Worm (Caenorhabditis elegans) whole organism, L1 larva: Measurements from ENCODE around the gene F59E11.6.

Experiments used
- C04F5.9 ChIP-seq: sonication (generic microtip); optimal IDR thresholded peaks from 2 replicates; lab custom pipeline; 2016; ENCODE audit warnings: missing genetic modification characterization, missing compliant biosample characterization
- C16A3.4 ChIP-seq: fragments of 150-350 bp; optimal IDR thresholded peaks from 2 replicates; lab custom pipeline; 2014; ENCODE audit warnings: missing biosample characterization, missing genetic modification characterization
- C34B4.2 ChIP-seq: sonication (generic microtip); optimal IDR thresholded peaks from 2 replicates; lab custom pipeline; 2017; ENCODE audit warnings: mild to moderate bottlenecking, missing genetic modification characterization, missing compliant biosample characterization
- aha-1 ChIP-seq: fragments of 150-350 bp; optimal IDR thresholded peaks from 2 replicates; lab custom pipeline; 2014; ENCODE audit warnings: missing biosample characterization, missing genetic modification characterization
- aly-2 ChIP-seq: fragments of 150-350 bp; optimal IDR thresholded peaks from 2 replicates; lab custom pipeline; 2014; ENCODE audit warnings: missing biosample characterization, missing genetic modification characterization
- ceh-63 ChIP-seq: fragments of 200-800 bp; sonication (Bioruptor generic); optimal IDR thresholded peaks from 2 replicates; lab custom pipeline; 2018; ENCODE audit warnings: mild to moderate bottlenecking, missing genetic modification characterization, missing compliant biosample characterization
- ceh-88 ChIP-seq: fragments of 200-800 bp; sonication (Bioruptor generic); IDR thresholded peaks from 2 replicates; pipeline ENCODE4 v1.3.6; 2022; ENCODE audit warnings: missing genetic modification characterization, missing compliant biosample characterization
- ceh-90 ChIP-seq: sonication (generic microtip); optimal IDR thresholded peaks from 2 replicates; lab custom pipeline; 2016; ENCODE audit warnings: missing genetic modification characterization, missing compliant biosample characterization
- ces-1 ChIP-seq: fragments of 150-350 bp; optimal IDR thresholded peaks from 2 replicates; lab custom pipeline; 2014; ENCODE audit warnings: missing biosample characterization, missing genetic modification reagents, missing genetic modification characterization
- dsc-1 ChIP-seq: sonication (generic microtip); optimal IDR thresholded peaks from 2 replicates; lab custom pipeline; 2016; ENCODE audit warnings: mild to moderate bottlenecking, missing genetic modification characterization, missing compliant biosample characterization
- efl-1 ChIP-seq, 4 experiments: fragments of 150-350 bp; optimal IDR thresholded peaks in 3 of 4; peaks in 1 of 4; 1 replicate in 1 of 4; 2 replicates in 3 of 4; lab custom pipeline; 2014; ENCODE audit warnings: missing biosample characterization in 2 of 4, missing genetic modification characterization in 2 of 4, missing genetic modification reagents in 2 of 4
- egl-13 ChIP-seq: sonication (generic microtip); optimal IDR thresholded peaks from 2 replicates; lab custom pipeline; 2016; ENCODE audit warnings: missing genotype, missing genetic modification reagents, missing genetic modification characterization, missing compliant biosample characterization
- elt-2 ChIP-seq: sonication (generic microtip); optimal IDR thresholded peaks from 2 replicates; lab custom pipeline; 2016; ENCODE audit warnings: missing genetic modification characterization, mild to moderate bottlenecking, inconsistent platforms, missing compliant biosample characterization, missing genetic modification reagents
- ets-5 ChIP-seq: fragments of 200-800 bp; sonication (Bioruptor generic); IDR thresholded peaks from 2 replicates; pipeline ENCODE4 v1.3.6; 2022; ENCODE audit warnings: missing genetic modification characterization, missing compliant biosample characterization
- fkh-10 ChIP-seq: sonication (generic microtip); optimal IDR thresholded peaks from 2 replicates; lab custom pipeline; 2017; ENCODE audit warnings: missing biosample characterization, missing genetic modification reagents, missing genetic modification characterization
- fos-1 ChIP-seq: fragments of 150-350 bp; optimal IDR thresholded peaks from 2 replicates; lab custom pipeline; 2014; ENCODE audit warnings: missing biosample characterization, missing genetic modification characterization
- hlh-17 ChIP-seq: fragments of 200-800 bp; sonication (Bioruptor generic); optimal IDR thresholded peaks from 2 replicates; lab custom pipeline; 2018; ENCODE audit warnings: missing genetic modification characterization, mild to moderate bottlenecking, missing compliant biosample characterization, moderate library complexity, borderline replicate concordance
- lin-14 ChIP-seq: fragments of 200-800 bp; sonication (Bioruptor generic); optimal IDR thresholded peaks from 2 replicates; lab custom pipeline; 2018; ENCODE audit warnings: mild to moderate bottlenecking, missing genetic modification characterization, moderate library complexity, missing compliant biosample characterization
- lin-35 ChIP-seq, 2 experiments: fragments of 150-350 bp; optimal IDR thresholded peaks; 2 replicates each; lab custom pipeline; 2014; ENCODE audit warnings: missing biosample characterization in 2 of 2, missing genetic modification characterization in 2 of 2, missing genetic modification reagents in 2 of 2
- lin-39 ChIP-seq: fragments of 150-350 bp; optimal IDR thresholded peaks from 2 replicates; lab custom pipeline; 2014; ENCODE audit warnings: missing biosample characterization, missing genetic modification reagents, missing genetic modification characterization
- lsy-2 ChIP-seq, 2 experiments: fragments of 150-350 bp; optimal IDR thresholded peaks; 2 replicates each; lab custom pipeline; 2014; ENCODE audit warnings: missing biosample characterization in 2 of 2, missing genetic modification characterization in 2 of 2
- mab-9 ChIP-seq: fragments of 200-800 bp; sonication (Bioruptor generic); IDR thresholded peaks from 2 replicates; pipeline ENCODE4 v1.3.6; 2022; ENCODE audit warnings: missing genetic modification reagents, missing genetic modification characterization, missing compliant biosample characterization
- mep-1 ChIP-seq: fragments of 150-350 bp; optimal IDR thresholded peaks from 2 replicates; lab custom pipeline; 2014; ENCODE audit warnings: missing biosample characterization, missing genetic modification characterization
- nhr-19 ChIP-seq: fragments of 200-800 bp; sonication (Bioruptor generic); conservative IDR thresholded peaks from 2 replicates; pipeline ENCODE4 v1.3.6; 2022; ENCODE audit warnings: missing genetic modification characterization, missing compliant biosample characterization
- nhr-20 ChIP-seq: sonication (generic microtip); optimal IDR thresholded peaks from 2 replicates; lab custom pipeline; 2016; ENCODE audit warnings: mild to moderate bottlenecking, missing genetic modification characterization, missing compliant biosample characterization
- nhr-237 ChIP-seq: fragments of 150-350 bp; optimal IDR thresholded peaks from 2 replicates; lab custom pipeline; 2014; ENCODE audit warnings: missing biosample characterization, missing genetic modification characterization
- nhr-47 ChIP-seq: sonication (generic microtip); optimal IDR thresholded peaks from 2 replicates; lab custom pipeline; 2016; ENCODE audit warnings: mild to moderate bottlenecking, missing genetic modification characterization, moderate library complexity, missing compliant biosample characterization
- nhr-76 ChIP-seq: sonication (generic microtip); optimal IDR thresholded peaks from 2 replicates; lab custom pipeline; 2017; ENCODE audit warnings: missing biosample characterization, missing genetic modification characterization
- nhr-85 ChIP-seq: sonication (generic microtip); peaks from one replicate; lab custom pipeline; 2016; ENCODE audit warnings: missing genetic modification characterization, inconsistent platforms, missing compliant biosample characterization
- nhr-90 ChIP-seq: sonication (generic microtip); optimal IDR thresholded peaks from 2 replicates; lab custom pipeline; 2016; ENCODE audit warnings: mild to moderate bottlenecking, missing genetic modification characterization, missing compliant biosample characterization; ENCODE audit not compliant: poor library complexity
- pax-3 ChIP-seq: fragments of 200-800 bp; sonication (Bioruptor generic); optimal IDR thresholded peaks from 2 replicates; lab custom pipeline; 2018; ENCODE audit warnings: mild to moderate bottlenecking, missing genetic modification characterization, moderate library complexity, missing compliant biosample characterization
- pqm-1 ChIP-seq: sonication (generic microtip); optimal IDR thresholded peaks from 3 replicates; lab custom pipeline; 2017; ENCODE audit warnings: missing biosample characterization, missing genetic modification characterization
- rnt-1 ChIP-seq: sonication (generic microtip); optimal IDR thresholded peaks from 2 replicates; lab custom pipeline; 2016; ENCODE audit warnings: mild to moderate bottlenecking, missing genetic modification characterization, moderate library complexity, missing compliant biosample characterization
- snpc-4 ChIP-seq: fragments of 150-350 bp; optimal IDR thresholded peaks from 2 replicates; lab custom pipeline; 2014; ENCODE audit warnings: missing biosample characterization, missing genetic modification characterization
- unc-130 ChIP-seq: fragments of 150-350 bp; optimal IDR thresholded peaks from 2 replicates; lab custom pipeline; 2017; ENCODE audit warnings: missing biosample characterization, missing genetic modification characterization, inconsistent platforms
- unc-62 ChIP-seq: fragments of 150-350 bp; optimal IDR thresholded peaks from 2 replicates; lab custom pipeline; 2014; ENCODE audit warnings: missing biosample characterization, missing genetic modification reagents, missing genetic modification characterization
- unc-86 ChIP-seq: sonication (generic microtip); optimal IDR thresholded peaks from 2 replicates; lab custom pipeline; 2016; ENCODE audit warnings: missing genetic modification characterization, missing compliant biosample characterization
- vab-15 ChIP-seq: sonication (generic microtip); optimal IDR thresholded peaks from 2 replicates; lab custom pipeline; 2017; ENCODE audit warnings: missing genotype, mild to moderate bottlenecking, missing genetic modification characterization, missing compliant biosample characterization
- xbp-1 ChIP-seq: sonication (generic microtip); optimal IDR thresholded peaks from 2 replicates; lab custom pipeline; 2016; ENCODE audit warnings: missing genetic modification characterization, missing compliant biosample characterization
- zag-1 ChIP-seq: fragments of 150-350 bp; optimal IDR thresholded peaks from 2 replicates; lab custom pipeline; 2014; ENCODE audit warnings: missing biosample characterization, missing genetic modification characterization
- zip-4 ChIP-seq: fragments of 200-800 bp; sonication (Bioruptor generic); optimal IDR thresholded peaks from 2 replicates; lab custom pipeline; 2018; ENCODE audit warnings: mild to moderate bottlenecking, missing genetic modification characterization, moderate library complexity, missing compliant biosample characterization
- ztf-11 ChIP-seq, 2 experiments: sonication (generic microtip); optimal IDR thresholded peaks; 2 replicates each; lab custom pipeline; 2016 to 2017; ENCODE audit warnings: missing genetic modification characterization in 2 of 2, missing biosample characterization in 1 of 2, missing compliant biosample characterization in 1 of 2

F59E11.6 gene

DNA sequence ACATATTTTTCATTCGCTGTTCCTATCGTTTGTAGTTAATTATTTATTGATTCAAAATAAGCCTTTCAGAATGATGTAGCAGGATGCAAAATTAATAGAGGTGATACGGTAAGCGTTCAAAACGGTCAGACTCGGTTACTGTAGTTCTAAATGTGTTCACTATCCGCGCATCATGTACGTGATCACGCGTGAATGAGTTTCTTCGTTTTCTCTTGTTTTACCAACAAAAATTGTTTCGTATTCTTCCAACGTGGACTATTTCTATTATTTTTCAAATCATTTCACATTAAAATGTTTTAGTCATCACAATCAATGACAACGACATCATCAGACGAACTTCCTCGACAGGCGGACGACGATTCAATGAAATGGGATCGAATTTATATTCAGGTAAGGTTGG is 44.1 kb upstream of the F59E11.6 start, which contains the start of gene gck-1:
gck-1 (plus strand) TSS at position 301 of the 400 bp plus-strand sequence.
- TF ChIP-seq aly-2 (tag; lab: Kevin White, UChicago): no peak
- no peak for TF ChIP-seq dsc-1 (tag; lab: Kevin White, UChicago)
- no peak for TF ChIP-seq snpc-4 (tag; lab: Kevin White, UChicago)
- no peak for TF ChIP-seq efl-1 (optimal IDR thresholded peaks at IDR 0.05; lab: Kevin White, UChicago)
- TF ChIP-seq efl-1 (GFP tag; optimal IDR thresholded peaks at IDR 0.05 in 1 of 2; lab: Kevin White, UChicago): no peak
- TF ChIP-seq fos-1 (tag; lab: Kevin White, UChicago): no peak
- no peak for TF ChIP-seq C16A3.4 (tag; lab: Kevin White, UChicago)
- no peak for TF ChIP-seq nhr-20 (tag; lab: Kevin White, UChicago)
- TF ChIP-seq hlh-17 (GFP tag; lab: Kevin White, UChicago): no peak
- TF ChIP-seq pax-3 (tag; lab: Kevin White, UChicago): no peak
- no peak for TF ChIP-seq lsy-2 (tag; optimal IDR thresholded peaks at IDR 0.05; lab: Kevin White, UChicago)
- TF ChIP-seq ceh-90 (tag; lab: Kevin White, UChicago): no peak
- no peak for TF ChIP-seq nhr-19
- no peak for TF ChIP-seq ztf-11 (tag; optimal IDR thresholded peaks at IDR 0.05; lab: Kevin White, UChicago)

DNA sequence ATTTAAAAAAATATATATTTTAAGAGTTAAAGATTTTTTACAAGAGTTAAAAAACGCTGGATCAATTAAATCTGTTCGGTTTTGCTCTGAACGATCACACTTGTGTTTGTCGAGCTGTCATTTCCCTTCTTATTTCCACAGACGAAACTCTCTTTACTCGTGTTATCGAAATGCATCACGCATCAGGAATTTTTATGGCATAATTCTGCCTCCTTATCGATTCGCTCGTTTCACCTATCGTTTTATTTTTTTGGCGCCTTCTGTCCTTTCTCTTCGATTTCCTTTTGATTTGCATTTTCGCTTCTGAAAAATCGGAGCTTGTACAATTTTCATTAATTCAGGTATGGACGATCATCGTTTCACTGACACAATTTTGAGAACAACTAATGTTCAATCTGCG is 43.2 kb upstream of the F59E11.6 start:
- no peak for TF ChIP-seq pqm-1
- TF ChIP-seq nhr-90: no peak
- no peak for TF ChIP-seq lin-14 (GFP tag; lab: Kevin White, UChicago)
- TF ChIP-seq unc-62 (GFP tag; lab: Kevin White, UChicago): no peak
- no peak for TF ChIP-seq snpc-4 (tag; lab: Kevin White, UChicago)
- TF ChIP-seq nhr-85 (tag; lab: Kevin White, UChicago): no peak
- no peak for TF ChIP-seq fkh-10 (GFP tag; lab: Kevin White, UChicago)
- TF ChIP-seq ceh-63 (GFP tag; lab: Kevin White, UChicago): no peak
- no peak for TF ChIP-seq aly-2 (tag; lab: Kevin White, UChicago)
- no peak for TF ChIP-seq elt-2 (tag; lab: Kevin White, UChicago)
- TF ChIP-seq mab-9 (GFP tag; lab: Robert Waterston, UW): no peak
- TF ChIP-seq aha-1: no peak
- TF ChIP-seq vab-15: no peak
- no peak for TF ChIP-seq unc-130
- no peak for TF ChIP-seq lin-35 (GFP tag; optimal IDR thresholded peaks at IDR 0.05; lab: Kevin White, UChicago)
- TF ChIP-seq ceh-88 (GFP tag; lab: Robert Waterston, UW): no peak
- TF ChIP-seq ces-1 (GFP tag; lab: Kevin White, UChicago): no peak

DNA sequence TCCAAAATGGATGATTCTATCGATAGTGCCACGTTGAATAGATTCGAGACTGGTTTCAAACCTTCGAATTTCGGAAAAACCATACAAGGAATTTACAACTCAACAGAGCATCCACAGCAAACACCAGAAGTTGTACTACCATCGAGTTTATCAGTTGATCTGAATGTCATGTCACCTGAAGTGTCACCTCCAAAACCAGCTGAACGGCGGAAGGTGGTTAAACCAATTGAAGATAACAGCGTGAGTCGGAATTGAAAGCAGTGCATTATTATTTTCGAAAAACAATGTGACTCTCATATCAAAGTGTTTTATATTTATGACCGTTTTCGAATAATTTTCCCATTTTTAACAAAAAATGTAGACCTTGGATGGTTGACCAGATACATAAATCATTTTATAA is 42.6 kb upstream of the F59E11.6 start:
- TF ChIP-seq nhr-85 (tag; lab: Kevin White, UChicago): peak; percentile 37
- TF ChIP-seq nhr-237 (tag; lab: Kevin White, UChicago): no peak
- no peak for TF ChIP-seq pax-3 (tag; lab: Kevin White, UChicago)
- TF ChIP-seq nhr-47: no peak
- TF ChIP-seq, all 84 proteins: peak for 1

DNA sequence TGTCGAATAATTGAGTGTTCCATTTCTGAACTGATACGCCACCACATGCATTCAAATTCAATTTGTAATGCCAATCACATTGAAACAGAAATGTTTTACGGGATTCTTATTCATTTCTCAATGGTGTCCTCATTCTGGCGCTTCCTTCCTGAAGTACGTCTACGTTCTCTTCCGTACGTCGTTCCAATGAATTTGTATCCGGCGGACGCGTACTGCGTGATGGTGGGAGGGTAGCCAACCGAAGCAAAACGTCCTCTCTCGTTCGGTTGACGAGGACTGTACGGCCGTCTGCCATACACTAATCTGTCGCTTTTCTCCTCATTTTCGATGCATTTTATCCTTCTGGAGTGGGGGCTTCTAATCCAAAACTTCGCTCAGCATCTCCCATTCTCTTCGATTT is 41.7 kb upstream of the F59E11.6 start:
- no peak for TF ChIP-seq nhr-19
- no peak for TF ChIP-seq unc-86 (tag; lab: Kevin White, UChicago)
- TF ChIP-seq nhr-76 (tag; lab: Kevin White, UChicago): no peak
- no peak for TF ChIP-seq lin-39 (tag; lab: Kevin White, UChicago)
- TF ChIP-seq C04F5.9 (tag; lab: Kevin White, UChicago): no peak
- TF ChIP-seq ceh-90 (tag; lab: Kevin White, UChicago): no peak
- no peak for TF ChIP-seq aly-2 (tag; lab: Kevin White, UChicago)
- no peak for TF ChIP-seq snpc-4 (tag; lab: Kevin White, UChicago)
- TF ChIP-seq pqm-1: no peak
- TF ChIP-seq unc-62 (GFP tag; lab: Kevin White, UChicago): no peak
- no peak for TF ChIP-seq C34B4.2
- no peak for TF ChIP-seq egl-13 (tag; lab: Kevin White, UChicago)
- no peak for TF ChIP-seq xbp-1 (tag; lab: Kevin White, UChicago)
- TF ChIP-seq zag-1 (tag; lab: Kevin White, UChicago): no peak
- no peak for TF ChIP-seq ets-5 (GFP tag; lab: Robert Waterston, UW)
- no peak for TF ChIP-seq zip-4 (GFP tag; lab: Kevin White, UChicago)
- no peak for TF ChIP-seq rnt-1
- no peak for TF ChIP-seq fos-1 (tag; lab: Kevin White, UChicago)
- TF ChIP-seq nhr-20 (tag; lab: Kevin White, UChicago): no peak
- no peak for TF ChIP-seq mep-1 (tag; lab: Kevin White, UChicago)
